Fruit fly (Drosophila melanogaster) whole organism, embryonic: ENCODE data around the gene CG8176.

Experiments used
- BtbVII ChIP-seq: fragments of 200-800 bp; sonication (Bioruptor generic); optimal IDR thresholded peaks from 3 replicates; lab custom pipeline; 2017; ENCODE audit warnings: missing biosample characterization, mild to moderate bottlenecking, missing genetic modification characterization
- CG10147 ChIP-seq: fragments of 200-800 bp; sonication (Bioruptor generic); optimal IDR thresholded peaks from 2 replicates; lab custom pipeline; 2019; ENCODE audit warnings: missing biosample characterization, mild to moderate bottlenecking, missing genetic modification characterization, moderate library complexity
- CG10274 ChIP-seq: fragments of 200-800 bp; sonication (Bioruptor generic); optimal IDR thresholded peaks from 3 replicates; lab custom pipeline; 2017; ENCODE audit warnings: missing biosample characterization, mild to moderate bottlenecking, missing genetic modification characterization
- CG11093 ChIP-seq: fragments of 200-800 bp; sonication (Bioruptor generic); IDR thresholded peaks from 3 replicates; pipeline ENCODE4 v1.3.6; 2022; ENCODE audit warnings: missing biosample characterization, missing genetic modification characterization
- CG11247 ChIP-seq: fragments of 200-800 bp; sonication (Bioruptor generic); IDR thresholded peaks from 2 replicates; pipeline ENCODE4 v1.3.6; 2022; ENCODE audit warnings: missing biosample characterization, missing genetic modification characterization
- CG12219 ChIP-seq: fragments of 200-800 bp; sonication (Bioruptor generic); optimal IDR thresholded peaks from 3 replicates; lab custom pipeline; 2018; ENCODE audit warnings: missing biosample characterization, mild to moderate bottlenecking, missing genetic modification characterization
- CG14441 ChIP-seq: fragments of 200-800 bp; sonication (Bioruptor generic); IDR thresholded peaks from 2 replicates; pipeline ENCODE4 v1.3.6; 2022; ENCODE audit warnings: missing biosample characterization, missing genetic modification characterization
- CG1647 ChIP-seq: fragments of 200-800 bp; sonication (Bioruptor generic); optimal IDR thresholded peaks from 3 replicates; lab custom pipeline; 2016; ENCODE audit warnings: missing biosample characterization, missing genetic modification characterization
- CG17186 ChIP-seq: fragments of 200-800 bp; sonication (Bioruptor generic); optimal IDR thresholded peaks from 3 replicates; lab custom pipeline; 2017; ENCODE audit warnings: missing biosample characterization, missing genetic modification reagents, missing genetic modification characterization
- CG17612 ChIP-seq: fragments of 200-800 bp; sonication (Bioruptor generic); IDR thresholded peaks from 2 replicates; pipeline ENCODE4 v1.3.6; 2022; ENCODE audit warnings: missing biosample characterization, missing genetic modification characterization
- CG18476 ChIP-seq: fragments of 200-800 bp; sonication (Bioruptor generic); optimal IDR thresholded peaks from 2 replicates; lab custom pipeline; 2016; ENCODE audit warnings: missing biosample characterization, mild to moderate bottlenecking, missing genetic modification characterization
- CG2129 ChIP-seq: fragments of 200-800 bp; sonication (Bioruptor generic); IDR thresholded peaks from 2 replicates; pipeline ENCODE4 v1.3.6; 2022; ENCODE audit warnings: missing biosample characterization, missing genetic modification characterization; ENCODE audit not compliant: partially characterized antibody
- CG31365 ChIP-seq: fragments of 200-800 bp; sonication (Bioruptor generic); optimal IDR thresholded peaks from 2 replicates; lab custom pipeline; 2018; ENCODE audit warnings: missing biosample characterization, mild to moderate bottlenecking, missing genetic modification characterization
- CG31388 ChIP-seq: fragments of 200-800 bp; sonication (Bioruptor generic); optimal IDR thresholded peaks from 2 replicates; lab custom pipeline; 2016; ENCODE audit warnings: missing biosample characterization, missing genetic modification characterization
- CG3847 ChIP-seq: fragments of 200-800 bp; sonication (Bioruptor generic); IDR thresholded peaks from 2 replicates; pipeline ENCODE4 v1.3.6; 2022; ENCODE audit warnings: missing biosample characterization, missing genetic modification characterization
- CG4360 ChIP-seq: fragments of 200-800 bp; sonication (Bioruptor generic); IDR thresholded peaks from 2 replicates; pipeline ENCODE4 v1.3.6; 2022; ENCODE audit warnings: missing biosample characterization, missing genetic modification characterization
- CG6689 ChIP-seq: fragments of 200-800 bp; sonication (Bioruptor generic); IDR thresholded peaks from 2 replicates; pipeline ENCODE4 v1.3.6; 2022; ENCODE audit warnings: missing biosample characterization, missing genetic modification characterization
- CG7963 ChIP-seq: fragments of 200-800 bp; sonication (Bioruptor generic); IDR thresholded peaks from 3 replicates; pipeline ENCODE4 v1.3.6; 2022; ENCODE audit warnings: missing biosample characterization, missing genetic modification characterization; ENCODE audit not compliant: partially characterized antibody
- CG8290 ChIP-seq, 3 experiments: fragments of 200-800 bp; sonication (Bioruptor generic); optimal IDR thresholded peaks; 2 replicates each; lab custom pipeline; 2016 to 2019; ENCODE audit warnings: missing biosample characterization in 3 of 3, missing genetic modification characterization in 3 of 3, mild to moderate bottlenecking in 2 of 3, moderate library complexity in 1 of 3
- CG8765 ChIP-seq: fragments of 200-800 bp; sonication (Bioruptor generic); IDR thresholded peaks from 2 replicates; pipeline ENCODE4 v1.3.6; 2022; ENCODE audit warnings: missing biosample characterization, missing genetic modification characterization
- CHES-1-like ChIP-seq: fragments of 200-800 bp; sonication (Bioruptor generic); optimal IDR thresholded peaks from 2 replicates; lab custom pipeline; 2016; ENCODE audit warnings: missing biosample characterization, missing genetic modification characterization
- D19A ChIP-seq: fragments of 200-800 bp; optimal IDR thresholded peaks from 3 replicates; lab custom pipeline; 2019; ENCODE audit warnings: missing biosample characterization, mild to moderate bottlenecking, missing genetic modification characterization, moderate library complexity
- E2f2 ChIP-seq: fragments of 200-800 bp; sonication (Bioruptor generic); IDR thresholded peaks from 2 replicates; pipeline ENCODE4 v1.3.6; 2022; ENCODE audit warnings: missing biosample characterization, missing genetic modification characterization
- HLH4C ChIP-seq: fragments of 200-800 bp; sonication (Bioruptor generic); IDR thresholded peaks from 3 replicates; pipeline ENCODE4 v1.3.6; 2022; ENCODE audit warnings: missing biosample characterization, missing genetic modification characterization; ENCODE audit not compliant: partially characterized antibody
- HLH54F ChIP-seq: fragments of 200-800 bp; sonication (Bioruptor generic); optimal IDR thresholded peaks from 3 replicates; lab custom pipeline; 2016; ENCODE audit warnings: missing biosample characterization, missing genetic modification characterization
- HLHmδ ChIP-seq: fragments of 200-800 bp; sonication (Bioruptor generic); optimal IDR thresholded peaks from 2 replicates; lab custom pipeline; 2018; ENCODE audit warnings: missing biosample characterization, mild to moderate bottlenecking, missing genetic modification characterization, moderate library complexity
- Hr51 ChIP-seq, 2 experiments: fragments of 200-800 bp; sonication (Bioruptor generic); optimal IDR thresholded peaks; 2 replicates in 1 of 2; 3 replicates in 1 of 2; lab custom pipeline; 2016 to 2018; ENCODE audit warnings: missing biosample characterization in 2 of 2, missing genetic modification characterization in 2 of 2, mild to moderate bottlenecking in 1 of 2, moderate library complexity in 1 of 2
- Mrtf ChIP-seq: fragments of 200-800 bp; sonication (Bioruptor generic); IDR thresholded peaks from 3 replicates; pipeline ENCODE4 v1.3.6; 2022; ENCODE audit warnings: missing biosample characterization, missing genetic modification characterization
- Opbp ChIP-seq: fragments of 200-800 bp; sonication (Bioruptor generic); IDR thresholded peaks from 3 replicates; pipeline ENCODE4 v1.3.6; 2022; ENCODE audit warnings: missing biosample characterization, missing genetic modification characterization; ENCODE audit not compliant: partially characterized antibody
- Ptx1 ChIP-seq: fragments of 200-800 bp; sonication (Bioruptor generic); IDR thresholded peaks from 2 replicates; pipeline ENCODE4 v1.3.6; 2022; ENCODE audit warnings: missing biosample characterization, missing genetic modification characterization
- Ravus ChIP-seq: fragments of 200-800 bp; sonication (Bioruptor generic); IDR thresholded peaks from 2 replicates; pipeline ENCODE4 v1.3.6; 2022; ENCODE audit warnings: missing biosample characterization, missing genetic modification characterization
- Sox100B ChIP-seq: fragments of 200-800 bp; sonication (Bioruptor generic); optimal IDR thresholded peaks from 3 replicates; lab custom pipeline; 2018; ENCODE audit warnings: missing biosample characterization, mild to moderate bottlenecking, missing genetic modification characterization
- Sox102F ChIP-seq: fragments of 200-800 bp; sonication (Bioruptor generic); optimal IDR thresholded peaks from 2 replicates; lab custom pipeline; 2018; ENCODE audit warnings: missing biosample characterization, mild to moderate bottlenecking, missing genetic modification characterization, moderate library complexity
- Stat92E ChIP-seq, 3 experiments: fragments of >200 bp in 2 of 3; fragments of 200-800 bp in 1 of 3; sonication (Bioruptor generic) in 1 of 3; optimal IDR thresholded peaks; 2 replicates each; lab custom pipeline; 2017 to 2019; ENCODE audit warnings: missing biosample characterization in 3 of 3, missing genetic modification characterization in 3 of 3, mild to moderate bottlenecking in 1 of 3, moderate library complexity in 1 of 3
- Usf ChIP-seq: fragments of 200-800 bp; sonication (Bioruptor generic); optimal IDR thresholded peaks from 2 replicates; lab custom pipeline; 2017; ENCODE audit warnings: missing genotype, missing biosample characterization, missing genetic modification characterization
- ac ChIP-seq: fragments of 200-800 bp; sonication (Bioruptor generic); optimal IDR thresholded peaks from 3 replicates; lab custom pipeline; 2017; ENCODE audit warnings: missing biosample characterization, mild to moderate bottlenecking, missing genetic modification characterization
- dati ChIP-seq: fragments of 200-800 bp; sonication (Bioruptor generic); IDR thresholded peaks from 2 replicates; pipeline ENCODE4 v1.3.6; 2022; ENCODE audit warnings: missing biosample characterization, missing genetic modification characterization
- disco-r ChIP-seq: fragments of 200-800 bp; sonication (Bioruptor generic); optimal IDR thresholded peaks from 2 replicates; lab custom pipeline; 2016; ENCODE audit warnings: missing biosample characterization, missing genetic modification characterization
- ewg ChIP-seq: fragments of 200-800 bp; sonication (Bioruptor generic); optimal IDR thresholded peaks from 3 replicates; lab custom pipeline; 2017; ENCODE audit warnings: mild to moderate bottlenecking, missing biosample characterization, missing genetic modification reagents, missing genetic modification characterization
- fd102C ChIP-seq: fragments of 200-800 bp; sonication (Bioruptor generic); optimal IDR thresholded peaks from 2 replicates; lab custom pipeline; 2018; ENCODE audit warnings: missing biosample characterization, mild to moderate bottlenecking, missing genetic modification characterization, moderate library complexity
- gcm2 ChIP-seq: fragments of 200-800 bp; sonication (Bioruptor generic); optimal IDR thresholded peaks from 2 replicates; lab custom pipeline; 2016; ENCODE audit warnings: missing biosample characterization, missing genetic modification characterization
- jing ChIP-seq: fragments of 200-800 bp; sonication (Bioruptor generic); optimal IDR thresholded peaks from 2 replicates; lab custom pipeline; 2018; ENCODE audit warnings: missing biosample characterization, mild to moderate bottlenecking, missing genetic modification characterization
- kay ChIP-seq: fragments of 200-800 bp; sonication (Bioruptor generic); optimal IDR thresholded peaks from 2 replicates; lab custom pipeline; 2016; ENCODE audit warnings: missing biosample characterization, missing genetic modification characterization
- lov ChIP-seq, 2 experiments: fragments of 200-800 bp in 1 of 2; fragments of >200 bp in 1 of 2; sonication (Bioruptor generic) in 1 of 2; IDR thresholded peaks in 1 of 2; optimal IDR thresholded peaks in 1 of 2; 2 replicates in 1 of 2; 3 replicates in 1 of 2; pipeline versions ENCODE4 v1.3.6 to Lab custom; 2017 to 2022; ENCODE audit warnings: missing biosample characterization in 1 of 2, missing genetic modification characterization in 1 of 2
- repo ChIP-seq: fragments of 200-800 bp; sonication (Bioruptor generic); optimal IDR thresholded peaks from 2 replicates; lab custom pipeline; 2016; ENCODE audit warnings: missing biosample characterization, missing genetic modification characterization
- seq ChIP-seq: fragments of 200-800 bp; sonication (Bioruptor generic); IDR thresholded peaks from 2 replicates; pipeline ENCODE4 v1.3.6; 2022; ENCODE audit warnings: missing biosample characterization, missing genetic modification characterization
- stc ChIP-seq: fragments of 200-800 bp; sonication (Bioruptor generic); IDR thresholded peaks from 2 replicates; pipeline ENCODE4 v1.3.6; 2022; ENCODE audit warnings: missing biosample characterization, missing genetic modification characterization
- stwl ChIP-seq: fragments of 200-800 bp; sonication (Bioruptor generic); optimal IDR thresholded peaks from 3 replicates; lab custom pipeline; 2018; ENCODE audit warnings: missing biosample characterization, mild to moderate bottlenecking, missing genetic modification characterization, moderate library complexity
- trem ChIP-seq: fragments of 200-800 bp; optimal IDR thresholded peaks from 3 replicates; lab custom pipeline; 2019; ENCODE audit warnings: missing biosample characterization, mild to moderate bottlenecking, missing genetic modification characterization, moderate library complexity
- vnd ChIP-seq: fragments of 200-800 bp; sonication (Bioruptor generic); IDR thresholded peaks from 3 replicates; pipeline ENCODE4 v1.3.6; 2022; ENCODE audit warnings: missing biosample characterization, missing genetic modification characterization; ENCODE audit not compliant: partially characterized antibody

CG8176 gene

dm6 chr3R:9513052-9513420 lies 2.8 kb upstream of the CG8176 start, which contains the start of the genes Ras85D and Rlb1 (continued):
- TF ChIP-seq Mrtf, result no peak
- peak; percentile 29 for TF ChIP-seq D19A (tag; lab: Kevin White, UChicago)
- TF ChIP-seq Sox100B (GFP tag; lab: Kevin White, UChicago), result no peak
- TF ChIP-seq Stat92E (GFP tag; optimal IDR thresholded peaks at IDR 0.05; lab: Kevin White, UChicago), result peak in 1 of 3 experiments; percentile 53
- TF ChIP-seq CG31388 (GFP tag; lab: Kevin White, UChicago), result no peak
- peak; percentile 42 for TF ChIP-seq BtbVII
- TF ChIP-seq CG12219 (GFP tag; lab: Kevin White, UChicago), result peak; percentile 27
- no peak for TF ChIP-seq Ravus (GFP tag; lab: Robert Waterston, UW)
- TF ChIP-seq CG1647 (GFP tag; lab: Kevin White, UChicago), result peak; percentile 80
- TF ChIP-seq CHES-1-like (GFP tag; lab: Kevin White, UChicago), result peak; percentile 81
- TF ChIP-seq CG14441 (GFP tag; lab: Robert Waterston, UW), result no peak
- no peak for TF ChIP-seq CG7963
- peak; percentile 27 for TF ChIP-seq stwl (tag; lab: Kevin White, UChicago)
- no peak for TF ChIP-seq vnd (GFP tag; lab: Robert Waterston, UW)
- peak; percentile 69 for TF ChIP-seq CG18476 (GFP tag; lab: Kevin White, UChicago)
- TF ChIP-seq CG2129, result no peak
- no peak for TF ChIP-seq fd102C
- TF ChIP-seq CG4360 (GFP tag; lab: Robert Waterston, UW), result no peak
- no peak for TF ChIP-seq CG8765 (GFP tag; lab: Robert Waterston, UW)
- peak in 1 of 2 experiments; percentile 88 for TF ChIP-seq Hr51 (GFP tag; optimal IDR thresholded peaks at IDR 0.05; lab: Kevin White, UChicago)
- TF ChIP-seq E2f2, result no peak
- TF ChIP-seq Ptx1 (GFP tag; lab: Robert Waterston, UW), result no peak
- TF ChIP-seq dati (GFP tag; lab: Robert Waterston, UW), result no peak
- TF ChIP-seq CG3847, result no peak
- TF ChIP-seq Sox102F (GFP tag; lab: Kevin White, UChicago), result no peak
- TF ChIP-seq stc, result no peak
- TF ChIP-seq gcm2 (GFP tag; lab: Kevin White, UChicago), result peak; percentile 19
- TF ChIP-seq CG8290 (GFP tag; optimal IDR thresholded peaks at IDR 0.05; lab: Kevin White, UChicago), result peak; percentile 70
- peak in 1 of 2 experiments; percentile 62 for TF ChIP-seq CG8290 (tag; optimal IDR thresholded peaks at IDR 0.05; lab: Kevin White, UChicago)
- no peak for TF ChIP-seq seq (GFP tag; lab: Robert Waterston, UW)
- peak; percentile 70 for TF ChIP-seq CG10147 (GFP tag; lab: Kevin White, UChicago)
- TF ChIP-seq trem (tag; lab: Kevin White, UChicago), result peak; percentile 79
- peak; percentile 83 for TF ChIP-seq HLH54F (GFP tag; lab: Kevin White, UChicago)
- no peak for TF ChIP-seq CG11247 (GFP tag; lab: Robert Waterston, UW)
- TF ChIP-seq CG11093, result 0 out of 3 replicates have a peak, but pooled peaks have one; percentile 15
- TF ChIP-seq jing (GFP tag; lab: Kevin White, UChicago), result no peak
- no peak for TF ChIP-seq HLH4C (GFP tag; lab: Robert Waterston, UW)
- TF ChIP-seq Opbp (GFP tag; lab: Robert Waterston, UW), result no peak
- TF ChIP-seq CG10274 (GFP tag; lab: Kevin White, UChicago), result no peak
- no peak for TF ChIP-seq CG6689 (GFP tag; lab: Robert Waterston, UW)
- TF ChIP-seq HLHmδ (GFP tag; lab: Kevin White, UChicago), result no peak
- TF ChIP-seq lov (optimal IDR thresholded peaks at IDR 0.05; lab: Kevin White, UChicago), result no peak
- TF ChIP-seq lov (GFP tag; IDR thresholded peaks at IDR 0.05; lab: Robert Waterston, UW), result no peak
- peak; percentile 14 for TF ChIP-seq Usf (GFP tag; lab: Kevin White, UChicago)
- no peak for TF ChIP-seq CG31365 (tag; lab: Kevin White, UChicago)
- TF ChIP-seq disco-r (GFP tag; lab: Kevin White, UChicago), result no peak
- TF ChIP-seq CG17612 (GFP tag; lab: Robert Waterston, UW), result no peak
- peak; percentile 85 for TF ChIP-seq CG17186 (GFP tag; lab: Kevin White, UChicago)
- TF ChIP-seq ac (GFP tag; lab: Kevin White, UChicago), result no peak
- TF ChIP-seq repo (GFP tag; lab: Kevin White, UChicago), result peak; percentile 72
- TF ChIP-seq kay (GFP tag; lab: Kevin White, UChicago), result peak; percentile 54
- TF ChIP-seq ewg, result peak; percentile 53
